Worm (Caenorhabditis elegans) whole organism, late embryonic: ENCODE data around the gene F02D8.4.

Experiments used
- C08G9.2 ChIP-seq: sonication (generic microtip); optimal IDR thresholded peaks from 2 replicates; lab custom pipeline; 2016; ENCODE audit warnings: mild to moderate bottlenecking, missing genetic modification characterization, moderate library complexity, missing compliant biosample characterization
- F13H6.1 ChIP-seq: sonication (generic microtip); optimal IDR thresholded peaks from 2 replicates; lab custom pipeline; 2016; ENCODE audit warnings: missing genetic modification characterization, missing compliant biosample characterization
- K09A11.1 ChIP-seq: sonication (generic microtip); optimal IDR thresholded peaks from 2 replicates; lab custom pipeline; 2017; ENCODE audit warnings: antibody characterized with exemption, mild to moderate bottlenecking, missing genetic modification characterization, missing compliant biosample characterization; ENCODE audit not compliant: insufficient read depth
- T23F11.4 ChIP-seq: fragments of 200-800 bp; sonication (Bioruptor generic); optimal IDR thresholded peaks from 2 replicates; lab custom pipeline; 2018; ENCODE audit warnings: mild to moderate bottlenecking, missing genetic modification characterization, missing compliant biosample characterization
- ahr-1 ChIP-seq: sonication (generic microtip); optimal IDR thresholded peaks from 2 replicates; lab custom pipeline; 2016; ENCODE audit warnings: missing genetic modification characterization, missing compliant biosample characterization
- ama-1 ChIP-seq: fragments of 150-350 bp; optimal IDR thresholded peaks from 2 replicates; lab custom pipeline; 2014
- ceh-18 ChIP-seq: sonication (generic microtip); optimal IDR thresholded peaks from 2 replicates; lab custom pipeline; 2016; ENCODE audit warnings: missing genetic modification characterization, missing compliant biosample characterization
- ceh-2 ChIP-seq: sonication (generic microtip); optimal IDR thresholded peaks from 2 replicates; lab custom pipeline; 2016; ENCODE audit warnings: missing genotype, missing genetic modification characterization, missing compliant biosample characterization
- ceh-24 ChIP-seq: sonication (generic microtip); optimal IDR thresholded peaks from 2 replicates; lab custom pipeline; 2016; ENCODE audit warnings: mild to moderate bottlenecking, missing genetic modification characterization, missing compliant biosample characterization
- ceh-30 ChIP-seq: fragments of 150-350 bp; optimal IDR thresholded peaks from 2 replicates; lab custom pipeline; 2014; ENCODE audit warnings: missing biosample characterization, missing genetic modification characterization
- ceh-48 ChIP-seq: sonication (generic microtip); optimal IDR thresholded peaks from 2 replicates; lab custom pipeline; 2016; ENCODE audit warnings: missing genetic modification characterization, inconsistent platforms, missing compliant biosample characterization
- ceh-6 ChIP-seq: fragments of 200-800 bp; sonication (Bioruptor generic); optimal IDR thresholded peaks from 2 replicates; lab custom pipeline; 2018; ENCODE audit warnings: mild to moderate bottlenecking, missing genetic modification characterization, missing compliant biosample characterization
- ceh-9 ChIP-seq: sonication (generic microtip); optimal IDR thresholded peaks from 2 replicates; lab custom pipeline; 2016; ENCODE audit warnings: mild to moderate bottlenecking, missing genetic modification characterization, inconsistent platforms, missing compliant biosample characterization
- che-1 ChIP-seq: sonication (generic microtip); optimal IDR thresholded peaks from 2 replicates; lab custom pipeline; 2016; ENCODE audit warnings: mild to moderate bottlenecking, missing genetic modification characterization, missing compliant biosample characterization
- dve-1 ChIP-seq: sonication (generic microtip); optimal IDR thresholded peaks from 2 replicates; lab custom pipeline; 2017; ENCODE audit warnings: antibody characterized with exemption, mild to moderate bottlenecking, missing genetic modification characterization, missing compliant biosample characterization
- elt-2 ChIP-seq: sonication (generic microtip); optimal IDR thresholded peaks from 2 replicates; lab custom pipeline; 2016; ENCODE audit warnings: missing genetic modification reagents, missing genetic modification characterization, missing compliant biosample characterization
- eyg-1 ChIP-seq: sonication (generic microtip); optimal IDR thresholded peaks from 2 replicates; lab custom pipeline; 2016; ENCODE audit warnings: missing genotype, missing genetic modification characterization, missing compliant biosample characterization
- fax-1 ChIP-seq: sonication (generic microtip); optimal IDR thresholded peaks from 2 replicates; lab custom pipeline; 2016; ENCODE audit warnings: missing genotype, missing genetic modification characterization, missing compliant biosample characterization
- gmeb-2 ChIP-seq: sonication (generic microtip); optimal IDR thresholded peaks from 2 replicates; lab custom pipeline; 2016; ENCODE audit warnings: missing genetic modification characterization, inconsistent platforms, missing compliant biosample characterization
- hlh-13 ChIP-seq: fragments of 200-800 bp; sonication (Bioruptor generic); optimal IDR thresholded peaks from 2 replicates; lab custom pipeline; 2018; ENCODE audit warnings: mild to moderate bottlenecking, missing genetic modification characterization, missing compliant biosample characterization
- hlh-30 ChIP-seq: sonication (generic microtip); optimal IDR thresholded peaks from 2 replicates; lab custom pipeline; 2017; ENCODE audit warnings: antibody characterized with exemption, missing genetic modification characterization, missing compliant biosample characterization; ENCODE audit not compliant: insufficient read depth
- hlh-6 ChIP-seq: sonication (generic microtip); optimal IDR thresholded peaks from 2 replicates; lab custom pipeline; 2016; ENCODE audit warnings: missing genotype, missing genetic modification characterization, missing compliant biosample characterization
- hlh-8 ChIP-seq: sonication (generic microtip); optimal IDR thresholded peaks from 2 replicates; lab custom pipeline; 2016; ENCODE audit warnings: missing genotype, missing genetic modification characterization, missing compliant biosample characterization
- lin-11 ChIP-seq: fragments of 200-800 bp; sonication (Bioruptor generic); optimal IDR thresholded peaks from 2 replicates; lab custom pipeline; 2018; ENCODE audit warnings: mild to moderate bottlenecking, missing genetic modification characterization, missing compliant biosample characterization
- mec-3 ChIP-seq: sonication (generic microtip); optimal IDR thresholded peaks from 2 replicates; lab custom pipeline; 2016; ENCODE audit warnings: borderline replicate concordance, missing genetic modification characterization, missing compliant biosample characterization
- nhr-11 ChIP-seq: fragments of 150-350 bp; optimal IDR thresholded peaks from 2 replicates; lab custom pipeline; 2014; ENCODE audit warnings: missing biosample characterization, missing genetic modification characterization
- npax-4 ChIP-seq: sonication (generic microtip); optimal IDR thresholded peaks from 2 replicates; lab custom pipeline; 2016; ENCODE audit warnings: missing genetic modification characterization, missing compliant biosample characterization
- odd-2 ChIP-seq: sonication (generic microtip); optimal IDR thresholded peaks from 2 replicates; lab custom pipeline; 2017; ENCODE audit warnings: antibody characterized with exemption, mild to moderate bottlenecking, missing genetic modification characterization, missing compliant biosample characterization
- pag-3 ChIP-seq: sonication (generic microtip); optimal IDR thresholded peaks from 2 replicates; lab custom pipeline; 2016; ENCODE audit warnings: missing compliant biosample characterization, missing genetic modification characterization, borderline replicate concordance
- pat-9 ChIP-seq: fragments of 200-800 bp; sonication (Bioruptor generic); optimal IDR thresholded peaks from 2 replicates; lab custom pipeline; 2018; ENCODE audit warnings: mild to moderate bottlenecking, missing genetic modification characterization, moderate library complexity, missing compliant biosample characterization
- pha-2 ChIP-seq: sonication (generic microtip); optimal IDR thresholded peaks from 2 replicates; lab custom pipeline; 2017; ENCODE audit warnings: mild to moderate bottlenecking, missing genetic modification characterization, missing compliant biosample characterization
- pha-4 ChIP-seq: fragments of 150-350 bp; optimal IDR thresholded peaks from 2 replicates; lab custom pipeline; 2018; ENCODE audit warnings: missing biosample characterization, missing genetic modification reagents, missing genetic modification characterization
- pros-1 ChIP-seq: fragments of 150-350 bp; optimal IDR thresholded peaks from 2 replicates; lab custom pipeline; 2014; ENCODE audit warnings: missing biosample characterization, missing genetic modification reagents, missing genetic modification characterization
- ref-2 ChIP-seq: sonication (generic microtip); optimal IDR thresholded peaks from 2 replicates; lab custom pipeline; 2016; ENCODE audit warnings: missing genetic modification characterization, missing compliant biosample characterization
- sdc-2 ChIP-seq: sonication (generic microtip); optimal IDR thresholded peaks from 2 replicates; lab custom pipeline; 2016; ENCODE audit warnings: missing genotype, missing genetic modification characterization, missing compliant biosample characterization
- tbx-7 ChIP-seq: sonication (generic microtip); optimal IDR thresholded peaks from 2 replicates; lab custom pipeline; 2016; ENCODE audit warnings: missing genotype, missing genetic modification characterization, missing compliant biosample characterization
- ttx-3 ChIP-seq: sonication (generic microtip); optimal IDR thresholded peaks from 2 replicates; lab custom pipeline; 2016; ENCODE audit warnings: missing genetic modification reagents, missing genetic modification characterization, missing compliant biosample characterization
- zip-5 ChIP-seq: sonication (generic microtip); optimal IDR thresholded peaks from 2 replicates; lab custom pipeline; 2016; ENCODE audit warnings: missing genetic modification characterization, missing compliant biosample characterization

The F02D8.4 gene

ce11 chrV:14984593-14984992 lies at the start of gene F02D8.4:
Gene F02D8.4 (plus strand): TSS chrV:14984893.
- no peak for TF ChIP-seq gmeb-2 (tag; lab: Kevin White, UChicago)
- TF ChIP-seq hlh-13, result no peak
- TF ChIP-seq eyg-1, result no peak
- TF ChIP-seq pag-3 (tag; lab: Kevin White, UChicago), result no peak
- no peak for TF ChIP-seq nhr-11 (tag; lab: Kevin White, UChicago)
- TF ChIP-seq ceh-48 (tag; lab: Kevin White, UChicago), result no peak
- no peak for TF ChIP-seq T23F11.4 (GFP tag; lab: Kevin White, UChicago)
- no peak for TF ChIP-seq pat-9 (tag; lab: Kevin White, UChicago)
- no peak for TF ChIP-seq pha-4
- TF ChIP-seq hlh-6 (tag; lab: Kevin White, UChicago), result no peak

- TF ChIP-seq tbx-7 (tag; lab: Kevin White, UChicago) (no peak), hlh-8 (no peak), ref-2 (no peak), pha-2 (no peak), elt-2 (tag; lab: Kevin White, UChicago) (no peak), che-1 (tag; lab: Kevin White, UChicago) (no peak), hlh-30 (tag; lab: Kevin White, UChicago) (no peak), eyg-1 (no peak), hlh-6 (tag; lab: Kevin White, UChicago) (no peak), ceh-6 (GFP tag; lab: Kevin White, UChicago) (no peak), fax-1 (tag; lab: Kevin White, UChicago) (no peak), npax-4 (tag; lab: Kevin White, UChicago) (no peak), ceh-2 (tag; lab: Kevin White, UChicago) (no peak), nhr-11 (tag; lab: Kevin White, UChicago) (no peak), pat-9 (tag; lab: Kevin White, UChicago) (no peak), mec-3 (tag; lab: Kevin White, UChicago) (no peak)
- TF ChIP-seq, all 69 proteins: peak for 0
These were observed 48.1 kb upstream of the F02D8.4 start, which contains the start of gene C30G7.2 for ce11 chrV:14936587-14936986. Gene C30G7.2 (plus strand): TSS chrV:14936887.

ce11 chrV:14942898-14943297 lies 41.8 kb upstream of the F02D8.4 start:
- TF ChIP-seq ceh-9 (tag; lab: Kevin White, UChicago), result no peak
- TF ChIP-seq, all 69 proteins: peak for 0

- TF ChIP-seq ama-1, result no peak
These were observed 40.9 kb upstream of the F02D8.4 start for ce11 chrV:14943774-14944173.

- no peak for TF ChIP-seq ceh-18 (tag; lab: Kevin White, UChicago)
- no peak for TF ChIP-seq odd-2 (tag; lab: Kevin White, UChicago)
- TF ChIP-seq elt-2 (tag; lab: Kevin White, UChicago), result no peak
- TF ChIP-seq ahr-1 (tag; lab: Kevin White, UChicago), result no peak
- TF ChIP-seq lin-11 (tag; lab: Kevin White, UChicago), result no peak
- no peak for TF ChIP-seq ttx-3 (tag; lab: Kevin White, UChicago)
- no peak for TF ChIP-seq pros-1 (tag; lab: Kevin White, UChicago)
- TF ChIP-seq sdc-2, result no peak
- TF ChIP-seq K09A11.1 (tag; lab: Kevin White, UChicago), result no peak
- TF ChIP-seq tbx-7 (tag; lab: Kevin White, UChicago), result no peak
These were observed 39.6 kb upstream of the F02D8.4 start for ce11 chrV:14945124-14945523.

ce11 chrV:14945697-14946096 lies 39.0 kb upstream of the F02D8.4 start, which contains the start of gene C30G7.3:
Gene C30G7.3 (minus strand): TSS chrV:14945704.
- no peak for TF ChIP-seq eyg-1
- TF ChIP-seq odd-2 (tag; lab: Kevin White, UChicago), result no peak
- no peak for TF ChIP-seq zip-5
- TF ChIP-seq C08G9.2 (tag; lab: Kevin White, UChicago), result no peak
- TF ChIP-seq F13H6.1 (tag; lab: Kevin White, UChicago), result no peak
- no peak for TF ChIP-seq ceh-30 (tag; lab: Kevin White, UChicago)
- no peak for TF ChIP-seq ceh-24 (tag; lab: Kevin White, UChicago)
- no peak for TF ChIP-seq dve-1 (tag; lab: Kevin White, UChicago)
